Fruit fly (Drosophila melanogaster) whole organism, embryonic: Measurements from ENCODE around the gene CG3764.
A peak's percentile ranks its signal among the peaks of the same experiment; 100 is the strongest.

Experiments
- ATbp ChIP-seq: fragments of 200-800 bp; sonication (Bioruptor generic); optimal IDR thresholded peaks from 2 replicates; lab custom pipeline; 2017; ENCODE audit warnings: missing biosample characterization, mild to moderate bottlenecking, missing genetic modification characterization, missing genetic modification reagents
- Asciz ChIP-seq: fragments of 200-800 bp; sonication (Bioruptor generic); optimal IDR thresholded peaks from 2 replicates; lab custom pipeline; 2017; ENCODE audit warnings: missing biosample characterization, mild to moderate bottlenecking, missing genetic modification characterization, missing genetic modification reagents
- Atf6 ChIP-seq: fragments of 200-800 bp; sonication (Bioruptor generic); IDR thresholded peaks from 2 replicates; pipeline ENCODE4 v1.3.6; 2022; ENCODE audit warnings: missing biosample characterization, missing genetic modification characterization
- Bgb ChIP-seq: fragments of 200-800 bp; sonication (Bioruptor generic); IDR thresholded peaks from 2 replicates; pipeline ENCODE4 v1.3.6; 2022; ENCODE audit warnings: missing biosample characterization, missing genetic modification characterization; ENCODE audit not compliant: partially characterized antibody
- CG10979 ChIP-seq: fragments of 200-800 bp; sonication (Bioruptor generic); optimal IDR thresholded peaks from 2 replicates; lab custom pipeline; 2018; ENCODE audit warnings: missing biosample characterization, mild to moderate bottlenecking, missing genetic modification characterization, moderate library complexity
- CG13287 ChIP-seq: fragments of 200-800 bp; sonication (Bioruptor generic); IDR thresholded peaks from 2 replicates; pipeline ENCODE4 v1.3.6; 2022; ENCODE audit warnings: missing biosample characterization, missing genetic modification characterization; ENCODE audit not compliant: partially characterized antibody
- CG14441 ChIP-seq: fragments of 200-800 bp; sonication (Bioruptor generic); IDR thresholded peaks from 2 replicates; pipeline ENCODE4 v1.3.6; 2022; ENCODE audit warnings: missing biosample characterization, missing genetic modification characterization
- CG14710 ChIP-seq: fragments of 200-800 bp; sonication (Bioruptor generic); optimal IDR thresholded peaks from 3 replicates; lab custom pipeline; 2019; ENCODE audit warnings: missing biosample characterization, mild to moderate bottlenecking, missing genetic modification characterization, moderate library complexity
- CG15011 ChIP-seq: fragments of 200-800 bp; sonication (Bioruptor generic); optimal IDR thresholded peaks from 3 replicates; lab custom pipeline; 2018; ENCODE audit warnings: missing biosample characterization, mild to moderate bottlenecking, missing genetic modification characterization
- CG15479 ChIP-seq: fragments of 200-800 bp; sonication (Bioruptor generic); optimal IDR thresholded peaks from 3 replicates; lab custom pipeline; 2019; ENCODE audit warnings: missing biosample characterization, mild to moderate bottlenecking, missing genetic modification characterization, moderate library complexity
- CG15696 ChIP-seq: fragments of 200-800 bp; sonication (Bioruptor generic); optimal IDR thresholded peaks from 2 replicates; lab custom pipeline; 2019; ENCODE audit warnings: missing biosample characterization, mild to moderate bottlenecking, missing genetic modification characterization, moderate library complexity
- CG30020 ChIP-seq: fragments of 200-800 bp; optimal IDR thresholded peaks from 2 replicates; lab custom pipeline; 2019; ENCODE audit warnings: missing biosample characterization, mild to moderate bottlenecking, missing genetic modification characterization, moderate library complexity
- CG42726 ChIP-seq: fragments of 200-800 bp; sonication (Bioruptor generic); IDR thresholded peaks from 2 replicates; pipeline ENCODE4 v1.3.6; 2022; ENCODE audit warnings: missing biosample characterization, missing genetic modification characterization; ENCODE audit not compliant: partially characterized antibody
- CG6689 ChIP-seq: fragments of 200-800 bp; sonication (Bioruptor generic); IDR thresholded peaks from 2 replicates; pipeline ENCODE4 v1.3.6; 2022; ENCODE audit warnings: missing biosample characterization, missing genetic modification characterization
- CG6765 ChIP-seq: fragments of 200-800 bp; sonication (Bioruptor generic); optimal IDR thresholded peaks from 3 replicates; lab custom pipeline; 2017; ENCODE audit warnings: missing biosample characterization, mild to moderate bottlenecking, missing genetic modification characterization
- CG7372 ChIP-seq: fragments of 200-800 bp; sonication (Bioruptor generic); IDR thresholded peaks from 2 replicates; pipeline ENCODE4 v1.3.6; 2022; ENCODE audit warnings: missing biosample characterization, missing genetic modification characterization
- CG8290 ChIP-seq, 3 experiments: fragments of 200-800 bp; sonication (Bioruptor generic); optimal IDR thresholded peaks; 2 replicates each; lab custom pipeline; 2016 to 2019; ENCODE audit warnings: missing biosample characterization in 3 of 3, missing genetic modification characterization in 3 of 3, mild to moderate bottlenecking in 2 of 3, moderate library complexity in 1 of 3
- CG9727 ChIP-seq: fragments of 200-800 bp; sonication (Bioruptor generic); optimal IDR thresholded peaks from 3 replicates; lab custom pipeline; 2017; ENCODE audit warnings: missing biosample characterization, mild to moderate bottlenecking, missing genetic modification characterization
- CG9817 ChIP-seq: fragments of 200-800 bp; sonication (Bioruptor generic); optimal IDR thresholded peaks from 2 replicates; lab custom pipeline; 2018; ENCODE audit warnings: missing biosample characterization, mild to moderate bottlenecking, missing genetic modification characterization, moderate library complexity
- CG9876 ChIP-seq: fragments of 200-800 bp; sonication (Bioruptor generic); optimal IDR thresholded peaks from 2 replicates; lab custom pipeline; 2016; ENCODE audit warnings: missing biosample characterization, missing genetic modification characterization
- CHES-1-like ChIP-seq: fragments of 200-800 bp; sonication (Bioruptor generic); optimal IDR thresholded peaks from 2 replicates; lab custom pipeline; 2016; ENCODE audit warnings: missing biosample characterization, missing genetic modification characterization
- Doc2 ChIP-seq: fragments of 200-800 bp; sonication (Bioruptor generic); IDR thresholded peaks from 2 replicates; pipeline ENCODE4 v1.3.6; 2022; ENCODE audit warnings: missing biosample characterization, missing genetic modification characterization
- H2.0 ChIP-seq: fragments of 200-800 bp; sonication (Bioruptor generic); IDR thresholded peaks from 2 replicates; pipeline ENCODE4 v1.3.6; 2022; ENCODE audit warnings: missing biosample characterization, missing genetic modification characterization
- HLH54F ChIP-seq: fragments of 200-800 bp; sonication (Bioruptor generic); optimal IDR thresholded peaks from 3 replicates; lab custom pipeline; 2016; ENCODE audit warnings: missing biosample characterization, missing genetic modification characterization
- MBD-R2 ChIP-seq: fragments of 200-800 bp; sonication (Bioruptor generic); IDR thresholded peaks from 2 replicates; pipeline ENCODE4 v1.3.6; 2022; ENCODE audit warnings: missing biosample characterization, missing genetic modification characterization
- NFAT ChIP-seq: fragments of 200-800 bp; sonication (Bioruptor generic); IDR thresholded peaks from 2 replicates; pipeline ENCODE4 v1.3.6; 2022; ENCODE audit warnings: missing biosample characterization, missing genetic modification characterization
- Oli ChIP-seq: fragments of 200-800 bp; sonication (Bioruptor generic); optimal IDR thresholded peaks from 2 replicates; lab custom pipeline; 2018; ENCODE audit warnings: missing biosample characterization, mild to moderate bottlenecking, missing genetic modification characterization, moderate library complexity
- Rfx ChIP-seq: fragments of 200-800 bp; sonication (Bioruptor generic); IDR thresholded peaks from 2 replicates; pipeline ENCODE4 v1.3.6; 2022; ENCODE audit warnings: missing biosample characterization, missing genetic modification characterization
- Scr ChIP-seq: fragments of 200-800 bp; sonication (Bioruptor generic); IDR thresholded peaks from 2 replicates; pipeline ENCODE4 v1.3.6; 2022; ENCODE audit warnings: missing biosample characterization, missing genetic modification characterization; ENCODE audit not compliant: partially characterized antibody
- Spps ChIP-seq: fragments of 200-800 bp; sonication (Bioruptor generic); optimal IDR thresholded peaks from 2 replicates; lab custom pipeline; 2018; ENCODE audit warnings: missing biosample characterization, mild to moderate bottlenecking, missing genetic modification characterization
- Ssrp ChIP-seq: fragments of 200-800 bp; sonication (Bioruptor generic); optimal IDR thresholded peaks from 2 replicates; lab custom pipeline; 2018; ENCODE audit warnings: missing biosample characterization, mild to moderate bottlenecking, missing genetic modification characterization, moderate library complexity
- TFAM ChIP-seq: fragments of 200-800 bp; sonication (Bioruptor generic); optimal IDR thresholded peaks from 2 replicates; lab custom pipeline; 2017; ENCODE audit warnings: missing biosample characterization, missing genetic modification characterization, inconsistent platforms
- ab ChIP-seq: fragments of 200-800 bp; sonication (Bioruptor generic); optimal IDR thresholded peaks from 2 replicates; lab custom pipeline; 2016; ENCODE audit warnings: missing biosample characterization, missing genetic modification characterization
- bigmax ChIP-seq: fragments of 200-800 bp; sonication (Bioruptor generic); optimal IDR thresholded peaks from 2 replicates; lab custom pipeline; 2018; ENCODE audit warnings: missing biosample characterization, mild to moderate bottlenecking, missing genetic modification characterization
- bsh ChIP-seq, 2 experiments: fragments of 200-800 bp; sonication (Bioruptor generic); optimal IDR thresholded peaks; 2 replicates each; lab custom pipeline; 2017 to 2018; ENCODE audit warnings: mild to moderate bottlenecking in 2 of 2, missing biosample characterization in 2 of 2, missing genetic modification characterization in 2 of 2, moderate library complexity in 1 of 2
- btn ChIP-seq: fragments of 200-800 bp; sonication (Bioruptor generic); optimal IDR thresholded peaks from 2 replicates; lab custom pipeline; 2016; ENCODE audit warnings: missing biosample characterization, missing genetic modification characterization
- dan ChIP-seq: fragments of 200-800 bp; sonication (Bioruptor generic); IDR thresholded peaks from 2 replicates; pipeline ENCODE4 v1.3.6; 2022; ENCODE audit warnings: missing biosample characterization, missing genetic modification characterization
- en ChIP-seq: fragments of 200-800 bp; sonication (Bioruptor generic); optimal IDR thresholded peaks from 2 replicates; lab custom pipeline; 2016; ENCODE audit warnings: missing biosample characterization, missing genetic modification characterization
- gcm2 ChIP-seq: fragments of 200-800 bp; sonication (Bioruptor generic); optimal IDR thresholded peaks from 2 replicates; lab custom pipeline; 2016; ENCODE audit warnings: missing biosample characterization, missing genetic modification characterization
- gem ChIP-seq: fragments of 200-800 bp; sonication (Bioruptor generic); optimal IDR thresholded peaks from 2 replicates; lab custom pipeline; 2019; ENCODE audit warnings: missing biosample characterization, mild to moderate bottlenecking, missing genetic modification characterization, moderate library complexity
- gro ChIP-seq: fragments of 200-800 bp; sonication (Bioruptor generic); optimal IDR thresholded peaks from 2 replicates; lab custom pipeline; 2016; ENCODE audit warnings: missing biosample characterization, missing genetic modification characterization
- gsb ChIP-seq: fragments of 200-800 bp; sonication (Bioruptor generic); IDR thresholded peaks from 2 replicates; pipeline ENCODE4 v1.3.6; 2022; ENCODE audit warnings: missing biosample characterization, missing genetic modification characterization
- gsb-n ChIP-seq: fragments of 200-800 bp; sonication (Bioruptor generic); optimal IDR thresholded peaks from 3 replicates; lab custom pipeline; 2018; ENCODE audit warnings: missing biosample characterization, mild to moderate bottlenecking, missing genetic modification characterization
- hb ChIP-seq: fragments of 200-800 bp; sonication (Bioruptor generic); IDR thresholded peaks from 3 replicates; pipeline ENCODE4 v1.3.6; 2022; ENCODE audit warnings: missing biosample characterization, missing genetic modification characterization; ENCODE audit not compliant: partially characterized antibody
- lola ChIP-seq, 3 experiments: fragments of >200 bp in 2 of 3; fragments of 200-800 bp in 1 of 3; sonication (Bioruptor generic) in 1 of 3; optimal IDR thresholded peaks; 2 replicates each; lab custom pipeline; 2017 to 2019; ENCODE audit warnings: missing biosample characterization in 3 of 3, missing genetic modification characterization in 3 of 3, mild to moderate bottlenecking in 1 of 3, moderate library complexity in 1 of 3
- nerfin-2 ChIP-seq: fragments of 200-800 bp; sonication (Bioruptor generic); IDR thresholded peaks from 2 replicates; pipeline ENCODE4 v1.3.6; 2022; ENCODE audit warnings: missing biosample characterization, missing genetic modification characterization; ENCODE audit not compliant: partially characterized antibody
- ranshi ChIP-seq: fragments of 200-800 bp; sonication (Bioruptor generic); IDR thresholded peaks from 2 replicates; pipeline ENCODE4 v1.3.6; 2022; ENCODE audit warnings: missing biosample characterization, missing genetic modification characterization
- sens-2 ChIP-seq: fragments of 200-800 bp; sonication (Bioruptor generic); IDR thresholded peaks from 2 replicates; pipeline ENCODE4 v1.3.6; 2022; ENCODE audit warnings: missing biosample characterization, missing genetic modification characterization
- so ChIP-seq: fragments of 200-800 bp; sonication (Bioruptor generic); IDR thresholded peaks from 3 replicates; pipeline ENCODE4 v1.3.6; 2022; ENCODE audit warnings: missing biosample characterization, missing genetic modification characterization
- stc ChIP-seq: fragments of 200-800 bp; sonication (Bioruptor generic); IDR thresholded peaks from 2 replicates; pipeline ENCODE4 v1.3.6; 2022; ENCODE audit warnings: missing biosample characterization, missing genetic modification characterization
- z ChIP-seq: fragments of 200-800 bp; sonication (Bioruptor generic); IDR thresholded peaks from 3 replicates; pipeline ENCODE4 v1.3.6; 2022; ENCODE audit warnings: missing biosample characterization, missing genetic modification characterization

Gene CG3764

dm6 chr3L:17033309-17033708 lies 20.9 kb upstream of the CG3764 start (continued):
- no peak for TF ChIP-seq nerfin-2 (GFP tag; lab: Robert Waterston, UW)
- TF ChIP-seq CG14710 (tag; lab: Kevin White, UChicago) = peak; percentile 51
- TF ChIP-seq CG14441 (GFP tag; lab: Robert Waterston, UW) = no peak
- no peak for TF ChIP-seq so
- TF ChIP-seq ranshi = no peak
- no peak for TF ChIP-seq en (GFP tag; lab: Kevin White, UChicago)
- no peak for TF ChIP-seq H2.0 (GFP tag; lab: Robert Waterston, UW)
- no peak for TF ChIP-seq gsb (GFP tag; lab: Robert Waterston, UW)
- no peak for TF ChIP-seq bigmax (GFP tag; lab: Kevin White, UChicago)
- TF ChIP-seq CG13287 (GFP tag; lab: Robert Waterston, UW) = no peak
- TF ChIP-seq Scr (GFP tag; lab: Robert Waterston, UW) = no peak
- TF ChIP-seq CG8290 (GFP tag; optimal IDR thresholded peaks at IDR 0.05; lab: Kevin White, UChicago) = peak; percentile 4
- TF ChIP-seq CG8290 (tag; optimal IDR thresholded peaks at IDR 0.05; lab: Kevin White, UChicago) = peak in 1 of 2 experiments; percentile 62
- TF ChIP-seq CG9727 (GFP tag; lab: Kevin White, UChicago) = no peak
- no peak for TF ChIP-seq stc (GFP tag; lab: Robert Waterston, UW)
- TF ChIP-seq HLH54F (GFP tag; lab: Kevin White, UChicago) = no peak
- no peak for TF ChIP-seq CG6765 (GFP tag; lab: Kevin White, UChicago)
- no peak for TF ChIP-seq CG42726 (GFP tag; lab: Robert Waterston, UW)
- no peak for TF ChIP-seq dan (GFP tag; lab: Robert Waterston, UW)
- TF ChIP-seq gem (tag; lab: Kevin White, UChicago) = no peak
- TF ChIP-seq lola (GFP tag; optimal IDR thresholded peaks at IDR 0.05; lab: Kevin White, UChicago) = peak in 1 of 3 experiments; percentile 40
- TF ChIP-seq CG9876 (GFP tag; lab: Kevin White, UChicago) = no peak
- TF ChIP-seq Oli (tag; lab: Kevin White, UChicago) = no peak
- TF ChIP-seq gro (GFP tag; lab: Kevin White, UChicago) = no peak
- no peak for TF ChIP-seq CHES-1-like (GFP tag; lab: Kevin White, UChicago)
- no peak for TF ChIP-seq hb (GFP tag; lab: Robert Waterston, UW)
- no peak for TF ChIP-seq CG15011 (GFP tag; lab: Kevin White, UChicago)
- TF ChIP-seq CG9817 (tag; lab: Kevin White, UChicago) = no peak
- no peak for TF ChIP-seq sens-2
- no peak for TF ChIP-seq CG30020
- TF ChIP-seq Spps (tag; lab: Kevin White, UChicago) = peak; percentile 74
- TF ChIP-seq z (GFP tag; lab: Robert Waterston, UW) = no peak
- no peak for TF ChIP-seq MBD-R2 (GFP tag; lab: Robert Waterston, UW)
- no peak for TF ChIP-seq Doc2 (GFP tag; lab: Robert Waterston, UW)
- no peak for TF ChIP-seq gcm2 (GFP tag; lab: Kevin White, UChicago)
- no peak for TF ChIP-seq CG15479 (GFP tag; lab: Kevin White, UChicago)
- no peak for TF ChIP-seq Atf6 (GFP tag; lab: Robert Waterston, UW)
- peak; percentile 18 for TF ChIP-seq CG10979 (tag; lab: Kevin White, UChicago)
- peak in 1 of 2 experiments; percentile 69 for TF ChIP-seq bsh (GFP tag; optimal IDR thresholded peaks at IDR 0.05; lab: Kevin White, UChicago)
- TF ChIP-seq Rfx (GFP tag; lab: Robert Waterston, UW) = no peak
- no peak for TF ChIP-seq ATbp (GFP tag; lab: Kevin White, UChicago)
- TF ChIP-seq btn (GFP tag; lab: Kevin White, UChicago) = no peak
- no peak for TF ChIP-seq Ssrp (tag; lab: Kevin White, UChicago)
- TF ChIP-seq ab = no peak
- no peak for TF ChIP-seq TFAM (GFP tag; lab: Kevin White, UChicago)
- no peak for TF ChIP-seq CG6689
- no peak for TF ChIP-seq CG15696
- peak; percentile 55 for TF ChIP-seq gsb-n
- TF ChIP-seq Asciz (GFP tag; lab: Kevin White, UChicago) = peak; percentile 34
- no peak for TF ChIP-seq Bgb (GFP tag; lab: Robert Waterston, UW)
- TF ChIP-seq CG7372 (GFP tag; lab: Robert Waterston, UW) = no peak
- TF ChIP-seq NFAT = no peak
